Fruit fly (Drosophila melanogaster) whole organism, larva: ENCODE measurements around the gene CG32457.

ENCODE experiments used
- noc ChIP-seq: fragments of 200-800 bp; sonication (Bioruptor generic); optimal IDR thresholded peaks from 3 replicates; lab custom pipeline; 2019; ENCODE audit warnings: missing biosample characterization, mild to moderate bottlenecking, missing genetic modification characterization, moderate library complexity

The CG32457 gene

dm6 chr3L:22987342-22987741 lies at the start of gene CG32457:
CG32457 (plus strand) TSS chr3L:22987642.
- no peak for TF ChIP-seq noc (tag; lab: Kevin White, UChicago)

- no peak for TF ChIP-seq noc (tag; lab: Kevin White, UChicago)
Measured at dm6 chr3L:22940249-22940648, 47.2 kb upstream of the CG32457 start.

dm6 chr3L:22943484-22943883 lies 44.0 kb upstream of the CG32457 start:
- no peak for TF ChIP-seq noc (tag; lab: Kevin White, UChicago)

dm6 chr3L:22944493-22944892 lies 42.9 kb upstream of the CG32457 start:
- no peak for TF ChIP-seq noc (tag; lab: Kevin White, UChicago)

- no peak for TF ChIP-seq noc (tag; lab: Kevin White, UChicago)
Measured at dm6 chr3L:22945264-22945941, 42.0 kb upstream of the CG32457 start, which contains the start of gene Mes2. Mes2 (plus strand) TSS chr3L:22945657.

dm6 chr3L:22947993-22948954 lies 39.2 kb upstream of the CG32457 start:
- no peak for TF ChIP-seq noc (tag; lab: Kevin White, UChicago)

dm6 chr3L:22952703-22953102 lies 34.7 kb upstream of the CG32457 start:
- no peak for TF ChIP-seq noc (tag; lab: Kevin White, UChicago)

- TF ChIP-seq noc (tag; lab: Kevin White, UChicago), result no peak
Measured at dm6 chr3L:22955202-22955601, 32.2 kb upstream of the CG32457 start, which contains the start of gene CG32461. CG32461 (minus strand) TSS chr3L:22955302.

- no peak for TF ChIP-seq noc (tag; lab: Kevin White, UChicago)
Measured at dm6 chr3L:22958171-22958570, 29.3 kb upstream of the CG32457 start.

- no peak for TF ChIP-seq noc (tag; lab: Kevin White, UChicago)
Measured at dm6 chr3L:22960322-22960721, 27.1 kb upstream of the CG32457 start.

- TF ChIP-seq noc (tag; lab: Kevin White, UChicago), result no peak
Measured at dm6 chr3L:22982040-22982439, 5.4 kb upstream of the CG32457 start.

dm6 chr3L:22989495-22989894 lies 2.1 kb downstream of the CG32457 start:
- no peak for TF ChIP-seq noc (tag; lab: Kevin White, UChicago)

dm6 chr3L:22998176-22998575 lies 10.7 kb downstream of the CG32457 start, which contains the start of gene nrm:
nrm (plus strand) TSS chr3L:22998372.
- no peak for TF ChIP-seq noc (tag; lab: Kevin White, UChicago)

dm6 chr3L:23005210-23005609 lies 17.8 kb downstream of the CG32457 start:
- TF ChIP-seq noc (tag; lab: Kevin White, UChicago), result no peak

dm6 chr3L:23015681-23016080 lies 28.2 kb downstream of the CG32457 start:
- no peak for TF ChIP-seq noc (tag; lab: Kevin White, UChicago)

- no peak for TF ChIP-seq noc (tag; lab: Kevin White, UChicago)
Measured at dm6 chr3L:23021246-23021645, 33.8 kb downstream of the CG32457 start.
